Fruit fly (Drosophila melanogaster): ENCODE data around the gene GV1.
A peak's percentile ranks its signal among the peaks of the same experiment; 100 is the strongest.

GV1 gene

dm6 chr3L:1810288-1810687, at the start of gene GV1:
Gene GV1, plus strand, starts transcription at chr3L:1810588.
- TF ChIP-seq CG12768 (GFP tag; optimal IDR thresholded peaks at IDR 0.05) (no peak), cnc (optimal IDR thresholded peaks at IDR 0.05) (no peak), CG5204 (GFP tag; optimal IDR thresholded peaks at IDR 0.05) (no peak), pad (GFP tag; optimal IDR thresholded peaks at IDR 0.05) (no peak), CG33017 (tag; optimal IDR thresholded peaks at IDR 0.05) (no peak), CG11617 (GFP tag; optimal IDR thresholded peaks at IDR 0.05) (no peak), Hr96 (GFP tag; optimal IDR thresholded peaks at IDR 0.05) (no peak)

- no peak for TF ChIP-seq CG33017 (tag; optimal IDR thresholded peaks at IDR 0.05)
- no peak for TF ChIP-seq bab1 (GFP tag; optimal IDR thresholded peaks at IDR 0.05)
- no peak for TF ChIP-seq CG12768 (GFP tag; optimal IDR thresholded peaks at IDR 0.05)
Measured at dm6 chr3L:1771658-1772057, 38.7 kb upstream of the GV1 start, which contains the start of gene Dhc62B. Gene Dhc62B, minus strand, starts transcription at chr3L:1771758.

- no peak for TF ChIP-seq CG11617 (GFP tag; optimal IDR thresholded peaks at IDR 0.05)
- TF ChIP-seq tj (GFP tag; optimal IDR thresholded peaks at IDR 0.05) = no peak
- TF ChIP-seq pad (GFP tag; optimal IDR thresholded peaks at IDR 0.05) = no peak
- TF ChIP-seq bab1 (GFP tag; optimal IDR thresholded peaks at IDR 0.05) = no peak
- TF ChIP-seq cnc (optimal IDR thresholded peaks at IDR 0.05) = no peak
- no peak for TF ChIP-seq cic (GFP tag; optimal IDR thresholded peaks at IDR 0.05)
- TF ChIP-seq CG33017 (tag; optimal IDR thresholded peaks at IDR 0.05) = no peak
- no peak for TF ChIP-seq Mnt (GFP tag; optimal IDR thresholded peaks at IDR 0.05)
- TF ChIP-seq ovo (GFP tag; optimal IDR thresholded peaks at IDR 0.05) = no peak
- no peak for TF ChIP-seq CG7045 (GFP tag; optimal IDR thresholded peaks at IDR 0.05)
- TF ChIP-seq CG5204 (GFP tag; optimal IDR thresholded peaks at IDR 0.05) = no peak
- TF ChIP-seq Hr96 (GFP tag; optimal IDR thresholded peaks at IDR 0.05) = no peak
- no peak for TF ChIP-seq Clk (GFP tag; optimal IDR thresholded peaks at IDR 0.05)
- no peak for TF ChIP-seq toe (GFP tag; optimal IDR thresholded peaks at IDR 0.05)
- no peak for TF ChIP-seq CG14711 (tag; optimal IDR thresholded peaks at IDR 0.05)
- TF ChIP-seq Crg-1 (GFP tag; optimal IDR thresholded peaks at IDR 0.05) = no peak
- TF ChIP-seq kay (GFP tag; ENCODE audit: borderline replicate concordance) = no peak
- no peak for TF ChIP-seq CG12768 (GFP tag; optimal IDR thresholded peaks at IDR 0.05)
- no peak for TF ChIP-seq CG7101 (tag; optimal IDR thresholded peaks at IDR 0.05)
Measured at dm6 chr3L:1772593-1772992, 37.8 kb upstream of the GV1 start.

dm6 chr3L:1774713-1775648, 35.4 kb upstream of the GV1 start, which contains the start of the genes CG13933 and PolD2:
Gene CG13933, minus strand, starts transcription at chr3L:1775147.
Gene PolD2, plus strand, starts transcription at chr3L:1775633.
- peak; percentile 60 for TF ChIP-seq CG12768 (GFP tag; optimal IDR thresholded peaks at IDR 0.05)
- peak; percentile 42 for TF ChIP-seq cic (GFP tag; optimal IDR thresholded peaks at IDR 0.05)
- peak; percentile 89 for TF ChIP-seq CG14711 (tag; optimal IDR thresholded peaks at IDR 0.05)
- TF ChIP-seq cnc (optimal IDR thresholded peaks at IDR 0.05) = peak in 1 of 2 experiments; percentile 43
- peak; percentile 89 for TF ChIP-seq Crg-1 (GFP tag; optimal IDR thresholded peaks at IDR 0.05)
- peak; percentile 55 for TF ChIP-seq pad (GFP tag; optimal IDR thresholded peaks at IDR 0.05)
- TF ChIP-seq toe (GFP tag; optimal IDR thresholded peaks at IDR 0.05) = no peak
- TF ChIP-seq CG5204 (GFP tag; optimal IDR thresholded peaks at IDR 0.05) = peak; percentile 70
- peak; percentile 97 for TF ChIP-seq CG7101 (tag; optimal IDR thresholded peaks at IDR 0.05)
- TF ChIP-seq CG11617 (GFP tag; optimal IDR thresholded peaks at IDR 0.05) = peak; percentile 93
- peak; percentile 97 for TF ChIP-seq CG33017 (tag; optimal IDR thresholded peaks at IDR 0.05)
- TF ChIP-seq Clk (GFP tag; optimal IDR thresholded peaks at IDR 0.05) = no peak
- peak; percentile 72 for TF ChIP-seq CG7045 (GFP tag; optimal IDR thresholded peaks at IDR 0.05)
- TF ChIP-seq CG1620 (GFP tag; optimal IDR thresholded peaks at IDR 0.05) = peak; percentile 79
- peak; percentile 65 for TF ChIP-seq ovo (GFP tag; optimal IDR thresholded peaks at IDR 0.05)
- peak; percentile 50 for TF ChIP-seq Mnt (GFP tag; optimal IDR thresholded peaks at IDR 0.05)
- TF ChIP-seq bab1 (GFP tag; optimal IDR thresholded peaks at IDR 0.05) = peak; percentile 82
- peak; percentile 70 for TF ChIP-seq tj (GFP tag; optimal IDR thresholded peaks at IDR 0.05)
- no peak for TF ChIP-seq kay (GFP tag; ENCODE audit: borderline replicate concordance)
- TF ChIP-seq Hr96 (GFP tag; optimal IDR thresholded peaks at IDR 0.05) = peak; percentile 61

- TF ChIP-seq CG11617 (GFP tag; optimal IDR thresholded peaks at IDR 0.05) (no peak), Crg-1 (GFP tag; optimal IDR thresholded peaks at IDR 0.05) (no peak), CG1620 (GFP tag; optimal IDR thresholded peaks at IDR 0.05) (no peak), kay (GFP tag; ENCODE audit: borderline replicate concordance) (no peak), bab1 (GFP tag; optimal IDR thresholded peaks at IDR 0.05) (no peak), CG7101 (tag; optimal IDR thresholded peaks at IDR 0.05) (no peak), Clk (GFP tag; optimal IDR thresholded peaks at IDR 0.05) (no peak), ovo (GFP tag; optimal IDR thresholded peaks at IDR 0.05) (no peak)
Measured at dm6 chr3L:1777249-1777648, 33.1 kb upstream of the GV1 start, which contains the start of the genes CG2021 and mRpL46. Gene CG2021, minus strand, starts transcription at chr3L:1777411. Gene mRpL46, plus strand, starts transcription at chr3L:1777439.

dm6 chr3L:1784092-1784491, 26.3 kb upstream of the GV1 start:
- TF ChIP-seq CG14711 (tag; optimal IDR thresholded peaks at IDR 0.05) (no peak), cic (GFP tag; optimal IDR thresholded peaks at IDR 0.05) (peak; percentile 18)
